Fruit fly (Drosophila melanogaster) whole organism, prepupa: Measurements from ENCODE around the gene beat-IIIb.

Source experiments
- Blimp-1 ChIP-seq: fragments of 200-800 bp; sonication (Bioruptor generic); optimal IDR thresholded peaks from 3 replicates; lab custom pipeline; 2017; ENCODE audit warnings: missing biosample characterization, missing genetic modification characterization, mild to moderate bottlenecking, moderate library complexity, missing genetic modification reagents
- CG10669 ChIP-seq: fragments of 200-800 bp; sonication (Bioruptor generic); optimal IDR thresholded peaks from 3 replicates; lab custom pipeline; 2018; ENCODE audit warnings: missing biosample characterization, mild to moderate bottlenecking, missing genetic modification characterization, moderate library complexity
- CG11294 ChIP-seq: fragments of 200-800 bp; sonication (Bioruptor generic); IDR thresholded peaks from 2 replicates; pipeline ENCODE4 v1.3.6; 2022; ENCODE audit warnings: missing biosample characterization, missing genetic modification characterization
- CG11762 ChIP-seq: fragments of 200-800 bp; sonication (Bioruptor generic); optimal IDR thresholded peaks from 3 replicates; lab custom pipeline; 2016; ENCODE audit warnings: missing biosample characterization, missing genetic modification characterization; ENCODE audit not compliant: insufficient read depth
- CG16779 ChIP-seq: fragments of 200-800 bp; sonication (Bioruptor generic); optimal IDR thresholded peaks from 3 replicates; lab custom pipeline; 2017; ENCODE audit warnings: missing biosample characterization, mild to moderate bottlenecking, missing genetic modification characterization
- CG32006 ChIP-seq: fragments of 200-800 bp; sonication (Bioruptor generic); optimal IDR thresholded peaks from 3 replicates; lab custom pipeline; 2017; ENCODE audit warnings: missing biosample characterization, mild to moderate bottlenecking, missing genetic modification characterization
- CG3919 ChIP-seq: fragments of 200-800 bp; sonication (Bioruptor generic); optimal IDR thresholded peaks from 3 replicates; lab custom pipeline; 2016; ENCODE audit warnings: missing biosample characterization, missing genetic modification characterization
- CG4318 ChIP-seq: fragments of 200-800 bp; sonication (Bioruptor generic); optimal IDR thresholded peaks from 3 replicates; lab custom pipeline; 2017; ENCODE audit warnings: missing biosample characterization, mild to moderate bottlenecking, missing genetic modification characterization
- CG6163 ChIP-seq: fragments of 200-800 bp; sonication (Bioruptor generic); IDR thresholded peaks from 3 replicates; pipeline ENCODE4 v1.3.6; 2022; ENCODE audit warnings: missing biosample characterization, missing genetic modification characterization
- CG6276 ChIP-seq: fragments of 200-800 bp; sonication (Bioruptor generic); optimal IDR thresholded peaks from 2 replicates; lab custom pipeline; 2017; ENCODE audit warnings: missing biosample characterization, mild to moderate bottlenecking, missing genetic modification characterization
- CG6808 ChIP-seq: fragments of 200-800 bp; sonication (Bioruptor generic); optimal IDR thresholded peaks from 3 replicates; lab custom pipeline; 2017; ENCODE audit warnings: missing biosample characterization, missing genetic modification characterization, mild to moderate bottlenecking, moderate library complexity, missing genetic modification reagents
- CG6854 ChIP-seq: fragments of 200-800 bp; sonication (Bioruptor generic); optimal IDR thresholded peaks from 2 replicates; lab custom pipeline; 2017; ENCODE audit warnings: missing biosample characterization, mild to moderate bottlenecking, missing genetic modification characterization
- CG7368 ChIP-seq: fragments of 200-800 bp; sonication (Bioruptor generic); optimal IDR thresholded peaks from 3 replicates; lab custom pipeline; 2016; ENCODE audit warnings: missing biosample characterization, missing genetic modification characterization
- CG8119 ChIP-seq: fragments of 200-800 bp; sonication (Bioruptor generic); IDR thresholded peaks from 3 replicates; pipeline ENCODE4 v1.3.6; 2022; ENCODE audit warnings: missing biosample characterization, missing genetic modification characterization
- CG8632 ChIP-seq: fragments of 200-800 bp; sonication (Bioruptor generic); optimal IDR thresholded peaks from 3 replicates; lab custom pipeline; 2016; ENCODE audit warnings: missing biosample characterization, missing genetic modification characterization
- CG9139 ChIP-seq: fragments of 200-800 bp; sonication (Bioruptor generic); optimal IDR thresholded peaks from 3 replicates; lab custom pipeline; 2017; ENCODE audit warnings: missing biosample characterization, mild to moderate bottlenecking, missing genetic modification characterization
- Eip75B ChIP-seq: fragments of 200-800 bp; sonication (Bioruptor generic); optimal IDR thresholded peaks from 3 replicates; lab custom pipeline; 2016; ENCODE audit warnings: missing biosample characterization, missing genetic modification characterization
- Eip78C ChIP-seq: fragments of 200-800 bp; sonication (Bioruptor generic); peaks from one replicate; lab custom pipeline; 2016; ENCODE audit warnings: missing biosample characterization, missing genetic modification characterization
- Ets21C ChIP-seq: fragments of 200-800 bp; sonication (Bioruptor generic); optimal IDR thresholded peaks from 3 replicates; lab custom pipeline; 2016; ENCODE audit warnings: missing biosample characterization, missing genetic modification characterization
- Hr39 ChIP-seq: fragments of 200-800 bp; sonication (Bioruptor generic); optimal IDR thresholded peaks from 2 replicates; lab custom pipeline; 2016; ENCODE audit warnings: missing biosample characterization, missing genetic modification characterization
- Hr4 ChIP-seq: fragments of 200-800 bp; sonication (Bioruptor generic); optimal IDR thresholded peaks from 3 replicates; lab custom pipeline; 2016; ENCODE audit warnings: missing biosample characterization, missing genetic modification characterization
- Met ChIP-seq: fragments of 200-800 bp; sonication (Bioruptor generic); optimal IDR thresholded peaks from 3 replicates; lab custom pipeline; 2016; ENCODE audit warnings: missing biosample characterization, missing genetic modification characterization
- OdsH ChIP-seq: fragments of 200-800 bp; sonication (Bioruptor generic); optimal IDR thresholded peaks from 3 replicates; lab custom pipeline; 2016; ENCODE audit warnings: missing biosample characterization, missing genetic modification characterization
- acj6 ChIP-seq: fragments of 200-800 bp; sonication (Bioruptor generic); optimal IDR thresholded peaks from 3 replicates; lab custom pipeline; 2016; ENCODE audit warnings: missing biosample characterization, missing genetic modification characterization
- dac ChIP-seq: fragments of 200-800 bp; sonication (Bioruptor generic); optimal IDR thresholded peaks from 2 replicates; lab custom pipeline; 2017; ENCODE audit warnings: missing biosample characterization, mild to moderate bottlenecking, missing genetic modification characterization
- eg ChIP-seq: fragments of 200-800 bp; sonication (Bioruptor generic); IDR thresholded peaks from 3 replicates; pipeline ENCODE4 v1.3.6; 2022; ENCODE audit warnings: missing biosample characterization, missing genetic modification characterization
- esn ChIP-seq: fragments of 200-800 bp; sonication (Bioruptor generic); optimal IDR thresholded peaks from 2 replicates; lab custom pipeline; 2016; ENCODE audit warnings: missing biosample characterization, mild to moderate bottlenecking, missing genetic modification characterization, moderate library complexity
- fd59A ChIP-seq: fragments of 200-800 bp; sonication (Bioruptor generic); optimal IDR thresholded peaks from 2 replicates; lab custom pipeline; 2017; ENCODE audit warnings: missing biosample characterization, mild to moderate bottlenecking, missing genetic modification characterization, missing genetic modification reagents
- fd85E ChIP-seq: fragments of 200-800 bp; sonication (Bioruptor generic); optimal IDR thresholded peaks from 3 replicates; lab custom pipeline; 2016; ENCODE audit warnings: missing biosample characterization, missing genetic modification characterization
- net ChIP-seq: fragments of 200-800 bp; sonication (Bioruptor generic); optimal IDR thresholded peaks from 3 replicates; lab custom pipeline; 2016; ENCODE audit warnings: missing biosample characterization, missing genetic modification characterization
- pdm3 ChIP-seq: fragments of 200-800 bp; sonication (Bioruptor generic); optimal IDR thresholded peaks from 3 replicates; lab custom pipeline; 2016; ENCODE audit warnings: missing biosample characterization, missing genetic modification characterization
- salr ChIP-seq, 2 experiments: fragments of 200-800 bp; sonication (Bioruptor generic); optimal IDR thresholded peaks; 3 replicates each; lab custom pipeline; 2016 to 2018; ENCODE audit warnings: missing biosample characterization in 2 of 2, missing genetic modification characterization in 2 of 2, mild to moderate bottlenecking in 1 of 2
- svp ChIP-seq: fragments of 200-800 bp; sonication (Bioruptor generic); peaks from one replicate; lab custom pipeline; 2016; ENCODE audit warnings: missing biosample characterization, missing genetic modification characterization

beat-IIIb gene

dm6 chr2L:16972788-16973187 lies at the start of gene beat-IIIb:
TSS of gene beat-IIIb (plus strand) at chr2L:16973091.
- TF ChIP-seq esn = no peak
- TF ChIP-seq net (GFP tag; lab: Kevin White, UChicago) = no peak
- peak; percentile 43 for TF ChIP-seq CG6276 (GFP tag; lab: Kevin White, UChicago)

- no peak for TF ChIP-seq CG7368 (GFP tag; lab: Kevin White, UChicago)
- no peak for TF ChIP-seq Eip75B (GFP tag; lab: Kevin White, UChicago)
- TF ChIP-seq CG11762 (GFP tag; lab: Kevin White, UChicago) = no peak
- no peak for TF ChIP-seq CG6854 (GFP tag; lab: Kevin White, UChicago)
- TF ChIP-seq OdsH (GFP tag; lab: Kevin White, UChicago) = no peak
- TF ChIP-seq Blimp-1 (GFP tag; lab: Kevin White, UChicago) = no peak
- TF ChIP-seq CG3919 (GFP tag; lab: Kevin White, UChicago) = no peak
- no peak for TF ChIP-seq acj6 (GFP tag; lab: Kevin White, UChicago)
- no peak for TF ChIP-seq Ets21C (GFP tag; lab: Kevin White, UChicago)
- TF ChIP-seq CG6163 (GFP tag; lab: Robert Waterston, UW) = no peak
These were observed 9.3 kb downstream of the beat-IIIb start, which contains the start of gene CG44406 for dm6 chr2L:16982201-16982600. TSS of gene CG44406 (minus strand) at chr2L:16982301.

dm6 chr2L:16984678-16985077 lies 11.8 kb downstream of the beat-IIIb start, which contains the start of gene CG31806:
TSS of gene CG31806 (plus strand) at chr2L:16984978.
- TF ChIP-seq CG8119 (GFP tag; lab: Robert Waterston, UW) (no peak), Hr4 (GFP tag; lab: Kevin White, UChicago) (no peak), eg (GFP tag; lab: Robert Waterston, UW) (no peak)

dm6 chr2L:16996343-16996742 lies 23.5 kb downstream of the beat-IIIb start:
- TF ChIP-seq fd59A (GFP tag; lab: Kevin White, UChicago) (no peak), Hr4 (GFP tag; lab: Kevin White, UChicago) (no peak), CG4318 (GFP tag; lab: Kevin White, UChicago) (no peak)

- TF ChIP-seq eg (GFP tag; lab: Robert Waterston, UW) (no peak), dac (GFP tag; lab: Kevin White, UChicago) (no peak), CG9139 (GFP tag; lab: Kevin White, UChicago) (no peak), CG3919 (GFP tag; lab: Kevin White, UChicago) (no peak), CG16779 (no peak)
These were observed 41.7 kb downstream of the beat-IIIb start, which contains the start of gene CG6304 for dm6 chr2L:17014600-17014999. TSS of gene CG6304 (minus strand) at chr2L:17014700.

dm6 chr2L:17027503-17027902 lies 54.6 kb downstream of the beat-IIIb start:
- TF ChIP-seq CG10669 (peak; percentile 29), svp (GFP tag; lab: Kevin White, UChicago) (peak; percentile 54), Hr39 (GFP tag; lab: Kevin White, UChicago) (peak; percentile 6), Met (GFP tag; lab: Kevin White, UChicago) (peak; percentile 13), Eip78C (GFP tag; lab: Kevin White, UChicago) (peak; percentile 57), CG11294 (GFP tag; lab: Robert Waterston, UW) (no peak), CG6808 (no peak), pdm3 (GFP tag; lab: Kevin White, UChicago) (no peak), fd85E (GFP tag; lab: Kevin White, UChicago) (no peak), CG8632 (GFP tag; lab: Kevin White, UChicago) (no peak), CG32006 (GFP tag; lab: Kevin White, UChicago) (peak; percentile 10), dac (GFP tag; lab: Kevin White, UChicago) (no peak), salr (GFP tag; optimal IDR thresholded peaks at IDR 0.05; lab: Kevin White, UChicago) (no peak), CG6276 (GFP tag; lab: Kevin White, UChicago) (no peak)
